Worm (Caenorhabditis elegans) whole organism, midembryonic: ENCODE results near the gene col-167.

Experiments used
- T22C8.4 ChIP-seq: fragments of 200-800 bp; sonication (Bioruptor generic); IDR thresholded peaks from 2 replicates; pipeline ENCODE4 v1.3.6; 2022; ENCODE audit warnings: missing genetic modification characterization, missing compliant biosample characterization
- cog-1 ChIP-seq: sonication (generic microtip); optimal IDR thresholded peaks from 2 replicates; lab custom pipeline; 2016; ENCODE audit warnings: missing genetic modification characterization, missing compliant biosample characterization
- flt-1 ChIP-seq: fragments of 200-800 bp; sonication (Bioruptor generic); IDR thresholded peaks from 2 replicates; pipeline ENCODE4 v1.3.6; 2022; ENCODE audit warnings: missing genetic modification characterization, missing compliant biosample characterization
- klf-2 ChIP-seq: fragments of 200-800 bp; sonication (Bioruptor generic); conservative IDR thresholded peaks from 2 replicates; pipeline ENCODE4 v1.3.6; 2022; ENCODE audit warnings: missing genetic modification reagents, missing genetic modification characterization, missing compliant biosample characterization
- med-1 ChIP-seq: sonication (generic microtip); optimal IDR thresholded peaks from 2 replicates; lab custom pipeline; 2017; ENCODE audit warnings: missing genetic modification characterization, mild to moderate bottlenecking, missing compliant biosample characterization, antibody characterized with exemption, missing genetic modification reagents; ENCODE audit not compliant: insufficient read depth
- ref-1 ChIP-seq: fragments of 200-800 bp; sonication (Bioruptor generic); conservative IDR thresholded peaks from 2 replicates; pipeline ENCODE4 v1.3.6; 2022; ENCODE audit warnings: missing genetic modification reagents, missing genetic modification characterization, missing compliant biosample characterization
- tab-1 ChIP-seq: fragments of 200-800 bp; sonication (Bioruptor generic); IDR thresholded peaks from 2 replicates; pipeline ENCODE4 v1.3.6; 2022; ENCODE audit warnings: missing genetic modification characterization, missing compliant biosample characterization
- ztf-23 ChIP-seq: fragments of 200-800 bp; sonication (Bioruptor generic); IDR thresholded peaks from 2 replicates; pipeline ENCODE4 v1.3.6; 2022; ENCODE audit warnings: missing genetic modification reagents, missing genetic modification characterization, missing compliant biosample characterization
- ztf-29 ChIP-seq: fragments of 200-800 bp; sonication (Bioruptor generic); IDR thresholded peaks from 2 replicates; pipeline ENCODE4 v1.3.6; 2022; ENCODE audit warnings: missing genetic modification reagents, missing genetic modification characterization, missing compliant biosample characterization

- no peak for TF ChIP-seq klf-2 (GFP tag; lab: Robert Waterston, UW)
- TF ChIP-seq med-1, result no peak
- TF ChIP-seq cog-1 (tag; lab: Kevin White, UChicago), result no peak
- TF ChIP-seq ref-1 (GFP tag; lab: Robert Waterston, UW), result no peak
- TF ChIP-seq tab-1 (GFP tag; lab: Robert Waterston, UW), result no peak
- TF ChIP-seq flt-1 (GFP tag; lab: Robert Waterston, UW), result no peak
- no peak for TF ChIP-seq ztf-29 (GFP tag; lab: Robert Waterston, UW)
- TF ChIP-seq ztf-23 (GFP tag; lab: Robert Waterston, UW), result no peak
- TF ChIP-seq T22C8.4 (GFP tag; lab: Robert Waterston, UW), result no peak
Measured at ce11 chrX:6326088-6326487, 2.8 kb downstream of the col-167 start, which contains the start of gene col-168.
